Worm (Caenorhabditis elegans): ENCODE results near the gene eef-1A.1.

eef-1A.1 gene

DNA sequence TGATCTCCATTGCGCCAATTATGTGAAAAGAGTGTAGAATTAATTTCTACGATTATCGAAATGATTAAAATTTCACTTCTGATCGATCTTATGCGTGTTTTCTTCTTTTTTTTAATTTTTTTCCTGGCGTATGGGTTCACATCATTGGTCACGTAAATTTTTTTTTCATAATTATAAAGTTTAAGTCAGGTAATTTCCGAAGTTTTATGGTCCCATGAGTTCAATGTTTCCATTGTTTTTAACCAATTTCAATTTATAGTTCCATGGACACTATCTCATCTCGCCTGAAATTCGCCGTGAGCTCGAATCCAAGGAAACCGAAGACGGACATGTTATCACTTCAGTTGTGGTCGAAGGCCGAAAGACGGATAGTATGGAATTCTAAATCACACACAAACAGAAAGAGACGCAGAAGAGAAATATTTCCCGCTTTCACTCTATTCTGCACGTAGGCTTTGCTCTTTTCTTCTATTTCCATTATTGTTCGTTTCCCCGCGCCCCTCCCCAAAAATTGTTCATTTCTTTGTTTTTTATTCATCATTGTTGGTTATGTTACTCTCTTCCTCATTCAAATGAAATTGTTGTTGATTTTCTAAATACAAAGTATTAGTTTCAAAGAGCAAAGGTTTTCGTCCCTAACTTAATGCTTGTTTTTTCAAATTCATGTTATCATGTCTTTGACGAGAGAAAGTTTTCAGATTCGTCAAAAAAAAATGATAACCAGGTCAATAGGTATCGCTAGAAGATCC lies 36.1 kb downstream of the eef-1A.1 start, which contains the start of the genes F57B9.8 and coq-2:
Gene F57B9.8 (minus strand): TSS at position 51 of the 749 bp plus-strand sequence.
Gene coq-2 (plus strand): TSS at position 699 of the 749 bp plus-strand sequence.
- no peak for TF ChIP-seq sma-3 (GFP tag; optimal IDR thresholded peaks at IDR 0.05)
- peak; percentile 2 for TF ChIP-seq C34F6.9 (tag; optimal IDR thresholded peaks at IDR 0.05)

DNA sequence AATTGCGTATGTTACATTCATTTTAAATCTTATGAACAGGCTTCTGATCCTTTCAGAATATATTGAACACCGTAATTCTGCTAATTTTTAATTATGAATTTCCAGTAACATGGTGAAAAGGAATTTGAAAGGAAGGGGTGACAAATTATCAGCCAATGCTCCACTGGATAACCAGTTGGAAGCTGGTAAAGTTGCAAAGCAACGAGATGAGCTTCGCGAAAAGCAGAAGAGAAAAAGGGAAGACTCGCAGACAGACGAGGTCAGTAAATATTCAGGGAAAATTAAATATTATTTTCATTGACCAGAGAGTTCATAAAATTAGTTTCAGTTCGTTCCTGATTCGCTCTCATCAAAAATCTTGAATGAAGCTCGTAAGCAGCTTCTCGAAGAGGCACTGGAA lies 39.6 kb downstream of the eef-1A.1 start, which contains the start of gene byn-1:
Gene byn-1 (plus strand): TSS at position 106 of the 400 bp plus-strand sequence.
- no peak for TF ChIP-seq nhr-129 (tag; optimal IDR thresholded peaks at IDR 0.05)
- no peak for TF ChIP-seq ceh-82 (tag; optimal IDR thresholded peaks at IDR 0.05)
- no peak for TF ChIP-seq unc-55 (GFP tag; optimal IDR thresholded peaks at IDR 0.05)
- TF ChIP-seq nhr-25 (tag; optimal IDR thresholded peaks at IDR 0.05): no peak
- no peak for TF ChIP-seq sem-4 (tag; optimal IDR thresholded peaks at IDR 0.05)
- no peak for TF ChIP-seq F13H6.1 (tag; optimal IDR thresholded peaks at IDR 0.05)
- no peak for TF ChIP-seq snpc-4 (tag; optimal IDR thresholded peaks at IDR 0.05)
- TF ChIP-seq nhr-23 (tag; optimal IDR thresholded peaks at IDR 0.05): no peak
- no peak for TF ChIP-seq ceh-16 (tag; optimal IDR thresholded peaks at IDR 0.05)
- no peak for TF ChIP-seq nhr-77 (tag; optimal IDR thresholded peaks at IDR 0.05)
- TF ChIP-seq sma-9 (GFP tag; optimal IDR thresholded peaks at IDR 0.05): no peak
- no peak for TF ChIP-seq sma-9 (tag; optimal IDR thresholded peaks at IDR 0.05)
- TF ChIP-seq mdl-1 (tag; optimal IDR thresholded peaks at IDR 0.05): no peak
- TF ChIP-seq ztf-1 (GFP tag; conservative IDR thresholded peaks at IDR 0.05): no peak
- TF ChIP-seq ztf-11 (tag; optimal IDR thresholded peaks at IDR 0.05): no peak
- no peak for TF ChIP-seq unc-39 (tag; optimal IDR thresholded peaks at IDR 0.05)
- no peak for TF ChIP-seq Y55F3AM.14 (GFP tag; optimal IDR thresholded peaks at IDR 0.05)
- no peak for TF ChIP-seq lin-13 (GFP tag; optimal IDR thresholded peaks at IDR 0.05)
- no peak for TF ChIP-seq nhr-21 (tag; optimal IDR thresholded peaks at IDR 0.05)
- no peak for TF ChIP-seq egl-27 (tag; optimal IDR thresholded peaks at IDR 0.05)

DNA sequence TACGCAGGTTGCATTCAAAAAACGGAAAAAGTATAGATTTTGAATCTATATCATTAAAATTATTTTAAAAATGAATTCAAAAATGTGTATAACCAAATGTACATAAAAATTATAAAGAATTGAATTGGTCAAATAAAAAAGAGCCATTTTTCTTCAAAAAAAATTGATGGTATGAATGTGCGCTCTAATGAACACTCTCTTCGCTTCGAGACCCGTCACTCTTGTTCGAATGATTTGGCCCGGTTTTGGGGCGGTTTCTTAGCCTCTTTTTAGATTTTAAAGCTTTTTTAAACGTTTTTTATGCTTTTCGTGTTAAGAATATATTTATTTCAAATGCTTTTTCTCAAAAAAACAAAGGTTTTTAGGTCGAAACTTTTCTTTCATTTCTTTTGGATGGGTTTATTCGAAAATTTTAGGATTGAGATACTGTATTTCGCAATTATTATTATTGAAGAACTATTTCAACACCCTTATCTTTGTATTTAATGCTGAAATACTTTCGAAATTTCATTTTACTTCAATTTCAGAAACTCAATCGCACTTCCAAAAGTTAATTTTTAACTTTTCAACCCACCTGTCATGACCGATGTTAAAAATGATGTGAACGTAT lies 41.8 kb downstream of the eef-1A.1 start, which contains the start of gene inf-1:
Gene inf-1 (plus strand): TSS at position 577 of the 610 bp plus-strand sequence.
- TF ChIP-seq zag-1 (tag; optimal IDR thresholded peaks at IDR 0.05): no peak
- TF ChIP-seq elt-1 (tag; optimal IDR thresholded peaks at IDR 0.05): no peak
- peak; percentile 52 for TF ChIP-seq nhr-129 (tag; optimal IDR thresholded peaks at IDR 0.05)
- no peak for TF ChIP-seq Y55F3AM.14 (GFP tag; optimal IDR thresholded peaks at IDR 0.05)
- TF ChIP-seq nhr-23 (tag; optimal IDR thresholded peaks at IDR 0.05): no peak
- no peak for TF ChIP-seq unc-39 (tag; optimal IDR thresholded peaks at IDR 0.05)
- TF ChIP-seq nhr-6 (tag; optimal IDR thresholded peaks at IDR 0.05): no peak
- TF ChIP-seq lsy-2 (tag; optimal IDR thresholded peaks at IDR 0.05): peak; percentile 18 to 84
- TF ChIP-seq nhr-21 (tag; optimal IDR thresholded peaks at IDR 0.05): peak; percentile 0
- no peak for TF ChIP-seq sma-3 (GFP tag; optimal IDR thresholded peaks at IDR 0.05)
- TF ChIP-seq unc-55 (GFP tag; optimal IDR thresholded peaks at IDR 0.05): peak; percentile 70
- TF ChIP-seq lin-39 (tag; optimal IDR thresholded peaks at IDR 0.05): no peak
- TF ChIP-seq sem-4 (tag; optimal IDR thresholded peaks at IDR 0.05): peak; percentile 0
- TF ChIP-seq ama-1 (optimal IDR thresholded peaks at IDR 0.05): no peak
- no peak for TF ChIP-seq alr-1 (tag; optimal IDR thresholded peaks at IDR 0.05)
- TF ChIP-seq lin-11 (tag; optimal IDR thresholded peaks at IDR 0.05): no peak
- TF ChIP-seq egl-27 (tag; optimal IDR thresholded peaks at IDR 0.05): no peak
- no peak for TF ChIP-seq aly-2 (tag; optimal IDR thresholded peaks at IDR 0.05)
- no peak for TF ChIP-seq ZK546.5 (tag; optimal IDR thresholded peaks at IDR 0.05)
- TF ChIP-seq skn-1 (tag; optimal IDR thresholded peaks at IDR 0.05): no peak
- TF ChIP-seq mdl-1 (tag; optimal IDR thresholded peaks at IDR 0.05): no peak
- TF ChIP-seq blmp-1 (tag; optimal IDR thresholded peaks at IDR 0.05; ENCODE audit: insufficient read depth): no peak
- peak; percentile 29 for TF ChIP-seq lin-13 (GFP tag; optimal IDR thresholded peaks at IDR 0.05)
- no peak for TF ChIP-seq snpc-4 (tag; optimal IDR thresholded peaks at IDR 0.05)
- TF ChIP-seq ztf-11 (tag; optimal IDR thresholded peaks at IDR 0.05): no peak
- TF ChIP-seq unc-62 (GFP tag; optimal IDR thresholded peaks at IDR 0.05): no peak
- TF ChIP-seq ztf-1 (GFP tag; conservative IDR thresholded peaks at IDR 0.05): no peak
- no peak for TF ChIP-seq ceh-16 (tag; optimal IDR thresholded peaks at IDR 0.05)
- no peak for TF ChIP-seq mab-5 (tag; optimal IDR thresholded peaks at IDR 0.05)
- no peak for TF ChIP-seq nhr-25 (tag; optimal IDR thresholded peaks at IDR 0.05)
- TF ChIP-seq ztf-4 (tag; optimal IDR thresholded peaks at IDR 0.05): no peak
- no peak for TF ChIP-seq F13H6.1 (tag; optimal IDR thresholded peaks at IDR 0.05)
- TF ChIP-seq nhr-77 (tag; optimal IDR thresholded peaks at IDR 0.05): no peak
- TF ChIP-seq R02D3.7 (tag; optimal IDR thresholded peaks at IDR 0.05): no peak
- no peak for TF ChIP-seq sma-9 (GFP tag; optimal IDR thresholded peaks at IDR 0.05)
- TF ChIP-seq sma-9 (tag; optimal IDR thresholded peaks at IDR 0.05): no peak
- peak; percentile 72 for TF ChIP-seq C34F6.9 (tag; optimal IDR thresholded peaks at IDR 0.05)
- TF ChIP-seq peb-1 (tag; optimal IDR thresholded peaks at IDR 0.05): no peak
- no peak for TF ChIP-seq mbf-1 (tag; optimal IDR thresholded peaks at IDR 0.05)
- TF ChIP-seq elt-3 (tag; optimal IDR thresholded peaks at IDR 0.05): no peak
- no peak for TF ChIP-seq gmeb-1 (tag; optimal IDR thresholded peaks at IDR 0.05)
- TF ChIP-seq nhr-10 (tag; optimal IDR thresholded peaks at IDR 0.05): no peak
- TF ChIP-seq nhr-237 (tag; optimal IDR thresholded peaks at IDR 0.05): no peak
- no peak for TF ChIP-seq ceh-82 (tag; optimal IDR thresholded peaks at IDR 0.05)
- TF ChIP-seq crh-2 (tag; optimal IDR thresholded peaks at IDR 0.05): peak; percentile 13
